Worm (Caenorhabditis elegans) whole organism, L1 larva: ENCODE data around the gene sahd-1.

Experiments
- C04F5.9 ChIP-seq: sonication (generic microtip); optimal IDR thresholded peaks from 2 replicates; lab custom pipeline; 2016; ENCODE audit warnings: missing genetic modification characterization, missing compliant biosample characterization
- alr-1 ChIP-seq: fragments of 200-800 bp; sonication (Bioruptor generic); optimal IDR thresholded peaks from 2 replicates; lab custom pipeline; 2018; ENCODE audit warnings: borderline replicate concordance, mild to moderate bottlenecking, missing genetic modification characterization, missing compliant biosample characterization
- aly-2 ChIP-seq: fragments of 150-350 bp; optimal IDR thresholded peaks from 2 replicates; lab custom pipeline; 2014; ENCODE audit warnings: missing biosample characterization, missing genetic modification characterization
- blmp-1 ChIP-seq: fragments of 150-350 bp; optimal IDR thresholded peaks from 2 replicates; lab custom pipeline; 2014; ENCODE audit warnings: missing biosample characterization, missing genetic modification characterization
- ceh-90 ChIP-seq: sonication (generic microtip); optimal IDR thresholded peaks from 2 replicates; lab custom pipeline; 2016; ENCODE audit warnings: missing genetic modification characterization, missing compliant biosample characterization
- ces-1 ChIP-seq: fragments of 150-350 bp; optimal IDR thresholded peaks from 2 replicates; lab custom pipeline; 2014; ENCODE audit warnings: missing biosample characterization, missing genetic modification reagents, missing genetic modification characterization
- dsc-1 ChIP-seq: sonication (generic microtip); optimal IDR thresholded peaks from 2 replicates; lab custom pipeline; 2016; ENCODE audit warnings: mild to moderate bottlenecking, missing genetic modification characterization, missing compliant biosample characterization
- efl-1 ChIP-seq, 4 experiments: fragments of 150-350 bp; optimal IDR thresholded peaks in 3 of 4; peaks in 1 of 4; 1 replicate in 1 of 4; 2 replicates in 3 of 4; lab custom pipeline; 2014; ENCODE audit warnings: missing biosample characterization in 2 of 4, missing genetic modification characterization in 2 of 4, missing genetic modification reagents in 2 of 4
- egl-13 ChIP-seq: sonication (generic microtip); optimal IDR thresholded peaks from 2 replicates; lab custom pipeline; 2016; ENCODE audit warnings: missing genotype, missing genetic modification reagents, missing genetic modification characterization, missing compliant biosample characterization
- elt-2 ChIP-seq: sonication (generic microtip); optimal IDR thresholded peaks from 2 replicates; lab custom pipeline; 2016; ENCODE audit warnings: missing genetic modification characterization, mild to moderate bottlenecking, inconsistent platforms, missing compliant biosample characterization, missing genetic modification reagents
- ets-5 ChIP-seq: fragments of 200-800 bp; sonication (Bioruptor generic); IDR thresholded peaks from 2 replicates; pipeline ENCODE4 v1.3.6; 2022; ENCODE audit warnings: missing genetic modification characterization, missing compliant biosample characterization
- fkh-10 ChIP-seq: sonication (generic microtip); optimal IDR thresholded peaks from 2 replicates; lab custom pipeline; 2017; ENCODE audit warnings: missing biosample characterization, missing genetic modification reagents, missing genetic modification characterization
- fos-1 ChIP-seq: fragments of 150-350 bp; optimal IDR thresholded peaks from 2 replicates; lab custom pipeline; 2014; ENCODE audit warnings: missing biosample characterization, missing genetic modification characterization
- grh-1 ChIP-seq: fragments of 200-800 bp; sonication (Bioruptor generic); IDR thresholded peaks from 2 replicates; pipeline ENCODE4 v1.3.6; 2022; ENCODE audit warnings: missing genetic modification reagents, missing genetic modification characterization, missing compliant biosample characterization
- isw-1 ChIP-seq: fragments of 200-800 bp; sonication (Bioruptor generic); IDR thresholded peaks from 2 replicates; pipeline ENCODE4 v1.3.6; 2022; ENCODE audit warnings: missing genetic modification characterization, missing compliant biosample characterization
- jun-1 ChIP-seq: fragments of 150-350 bp; optimal IDR thresholded peaks from 2 replicates; lab custom pipeline; 2014; ENCODE audit warnings: missing biosample characterization, missing genetic modification reagents, missing genetic modification characterization
- lin-14 ChIP-seq: fragments of 200-800 bp; sonication (Bioruptor generic); optimal IDR thresholded peaks from 2 replicates; lab custom pipeline; 2018; ENCODE audit warnings: mild to moderate bottlenecking, missing genetic modification characterization, moderate library complexity, missing compliant biosample characterization
- lin-35 ChIP-seq, 2 experiments: fragments of 150-350 bp; optimal IDR thresholded peaks; 2 replicates each; lab custom pipeline; 2014; ENCODE audit warnings: missing biosample characterization in 2 of 2, missing genetic modification characterization in 2 of 2, missing genetic modification reagents in 2 of 2
- lin-39 ChIP-seq: fragments of 150-350 bp; optimal IDR thresholded peaks from 2 replicates; lab custom pipeline; 2014; ENCODE audit warnings: missing biosample characterization, missing genetic modification reagents, missing genetic modification characterization
- lir-3 ChIP-seq: sonication (generic microtip); optimal IDR thresholded peaks from 2 replicates; lab custom pipeline; 2016; ENCODE audit warnings: mild to moderate bottlenecking, missing genetic modification characterization, moderate library complexity, missing compliant biosample characterization; ENCODE audit not compliant: poor library complexity
- mab-9 ChIP-seq: fragments of 200-800 bp; sonication (Bioruptor generic); IDR thresholded peaks from 2 replicates; pipeline ENCODE4 v1.3.6; 2022; ENCODE audit warnings: missing genetic modification reagents, missing genetic modification characterization, missing compliant biosample characterization
- mdl-1 ChIP-seq, 2 experiments: fragments of 150-350 bp; optimal IDR thresholded peaks; 2 replicates each; lab custom pipeline; 2014 to 2017; ENCODE audit warnings: missing biosample characterization in 2 of 2, missing genetic modification characterization in 2 of 2, inconsistent platforms in 1 of 2
- mep-1 ChIP-seq: fragments of 150-350 bp; optimal IDR thresholded peaks from 2 replicates; lab custom pipeline; 2014; ENCODE audit warnings: missing biosample characterization, missing genetic modification characterization
- nhr-12 ChIP-seq: sonication (generic microtip); optimal IDR thresholded peaks from 2 replicates; lab custom pipeline; 2017; ENCODE audit warnings: missing biosample characterization, missing genetic modification characterization
- nhr-19 ChIP-seq: fragments of 200-800 bp; sonication (Bioruptor generic); conservative IDR thresholded peaks from 2 replicates; pipeline ENCODE4 v1.3.6; 2022; ENCODE audit warnings: missing genetic modification characterization, missing compliant biosample characterization
- nhr-20 ChIP-seq: sonication (generic microtip); optimal IDR thresholded peaks from 2 replicates; lab custom pipeline; 2016; ENCODE audit warnings: mild to moderate bottlenecking, missing genetic modification characterization, missing compliant biosample characterization
- nhr-47 ChIP-seq: sonication (generic microtip); optimal IDR thresholded peaks from 2 replicates; lab custom pipeline; 2016; ENCODE audit warnings: mild to moderate bottlenecking, missing genetic modification characterization, moderate library complexity, missing compliant biosample characterization
- nhr-76 ChIP-seq: sonication (generic microtip); optimal IDR thresholded peaks from 2 replicates; lab custom pipeline; 2017; ENCODE audit warnings: missing biosample characterization, missing genetic modification characterization
- nhr-77 ChIP-seq: fragments of 150-350 bp; optimal IDR thresholded peaks from 2 replicates; lab custom pipeline; 2014; ENCODE audit warnings: missing biosample characterization, missing genetic modification characterization
- nhr-84 ChIP-seq: sonication (generic microtip); optimal IDR thresholded peaks from 2 replicates; lab custom pipeline; 2017; ENCODE audit warnings: missing biosample characterization, missing genetic modification characterization
- pax-3 ChIP-seq: fragments of 200-800 bp; sonication (Bioruptor generic); optimal IDR thresholded peaks from 2 replicates; lab custom pipeline; 2018; ENCODE audit warnings: mild to moderate bottlenecking, missing genetic modification characterization, moderate library complexity, missing compliant biosample characterization
- pqm-1 ChIP-seq: sonication (generic microtip); optimal IDR thresholded peaks from 3 replicates; lab custom pipeline; 2017; ENCODE audit warnings: missing biosample characterization, missing genetic modification characterization
- rnt-1 ChIP-seq: sonication (generic microtip); optimal IDR thresholded peaks from 2 replicates; lab custom pipeline; 2016; ENCODE audit warnings: mild to moderate bottlenecking, missing genetic modification characterization, moderate library complexity, missing compliant biosample characterization
- snu-23 ChIP-seq: sonication (generic microtip); optimal IDR thresholded peaks from 2 replicates; lab custom pipeline; 2016; ENCODE audit warnings: missing genetic modification characterization, missing compliant biosample characterization
- sox-4 ChIP-seq: sonication (generic microtip); optimal IDR thresholded peaks from 2 replicates; lab custom pipeline; 2016; ENCODE audit warnings: missing genetic modification characterization, missing compliant biosample characterization
- sptf-1 ChIP-seq: fragments of 150-350 bp; optimal IDR thresholded peaks from 2 replicates; lab custom pipeline; 2014; ENCODE audit warnings: missing biosample characterization, missing genetic modification characterization
- swsn-7 ChIP-seq: sonication (generic microtip); optimal IDR thresholded peaks from 2 replicates; lab custom pipeline; 2016; ENCODE audit warnings: missing genetic modification characterization, missing compliant biosample characterization
- tlp-1 ChIP-seq: fragments of 150-350 bp; optimal IDR thresholded peaks from 2 replicates; lab custom pipeline; 2014; ENCODE audit warnings: missing biosample characterization, missing genetic modification characterization
- unc-130 ChIP-seq: fragments of 150-350 bp; optimal IDR thresholded peaks from 2 replicates; lab custom pipeline; 2017; ENCODE audit warnings: missing biosample characterization, missing genetic modification characterization, inconsistent platforms
- unc-30 ChIP-seq: sonication (generic microtip); optimal IDR thresholded peaks from 2 replicates; lab custom pipeline; 2017; ENCODE audit warnings: missing biosample characterization, missing genetic modification characterization
- unc-86 ChIP-seq: sonication (generic microtip); optimal IDR thresholded peaks from 2 replicates; lab custom pipeline; 2016; ENCODE audit warnings: missing genetic modification characterization, missing compliant biosample characterization
- ztf-11 ChIP-seq, 2 experiments: sonication (generic microtip); optimal IDR thresholded peaks; 2 replicates each; lab custom pipeline; 2016 to 2017; ENCODE audit warnings: missing genetic modification characterization in 2 of 2, missing biosample characterization in 1 of 2, missing compliant biosample characterization in 1 of 2

sahd-1 gene

ce11 chrII:5518055-5518454 is 3.3 kb upstream of the sahd-1 start:
- TF ChIP-seq alr-1 (tag; lab: Kevin White, UChicago) (no peak), jun-1 (tag; lab: Kevin White, UChicago) (no peak), sox-4 (tag; lab: Kevin White, UChicago) (no peak), lir-3 (tag; lab: Kevin White, UChicago) (no peak), rnt-1 (tag; lab: Kevin White, UChicago) (no peak), dsc-1 (tag; lab: Kevin White, UChicago) (no peak), unc-130 (tag; lab: Kevin White, UChicago) (no peak), lin-35 (GFP tag; optimal IDR thresholded peaks at IDR 0.05; lab: Kevin White, UChicago) (no peak), grh-1 (no peak), elt-2 (tag; lab: Kevin White, UChicago) (no peak), ets-5 (GFP tag; lab: Robert Waterston, UW) (no peak), snu-23 (GFP tag; lab: Kevin White, UChicago) (no peak), tlp-1 (tag; lab: Kevin White, UChicago) (no peak), nhr-12 (tag; lab: Kevin White, UChicago) (no peak), nhr-20 (tag; lab: Kevin White, UChicago) (no peak), isw-1 (GFP tag; lab: Robert Waterston, UW) (no peak)

- no peak for TF ChIP-seq fos-1 (tag; lab: Kevin White, UChicago)
- no peak for TF ChIP-seq C04F5.9 (tag; lab: Kevin White, UChicago)
- TF ChIP-seq ceh-90 (tag; lab: Kevin White, UChicago): no peak
- TF ChIP-seq lin-39 (tag; lab: Kevin White, UChicago): no peak
- TF ChIP-seq pax-3 (tag; lab: Kevin White, UChicago): no peak
- TF ChIP-seq mdl-1 (tag; optimal IDR thresholded peaks at IDR 0.05; lab: Kevin White, UChicago): no peak
- no peak for TF ChIP-seq lir-3 (tag; lab: Kevin White, UChicago)
- TF ChIP-seq fkh-10 (GFP tag; lab: Kevin White, UChicago): no peak
- no peak for TF ChIP-seq ces-1 (GFP tag; lab: Kevin White, UChicago)
- TF ChIP-seq mab-9: no peak
- no peak for TF ChIP-seq unc-30 (tag; lab: Kevin White, UChicago)
- TF ChIP-seq egl-13: no peak
- TF ChIP-seq nhr-19 (GFP tag; lab: Robert Waterston, UW): no peak
- no peak for TF ChIP-seq mep-1 (tag; lab: Kevin White, UChicago)
- TF ChIP-seq sptf-1 (tag; lab: Kevin White, UChicago): no peak
- no peak for TF ChIP-seq nhr-12 (tag; lab: Kevin White, UChicago)
- TF ChIP-seq unc-86: no peak
- TF ChIP-seq aly-2 (tag; lab: Kevin White, UChicago): no peak
- TF ChIP-seq nhr-77 (tag; lab: Kevin White, UChicago): no peak
- TF ChIP-seq swsn-7 (tag; lab: Kevin White, UChicago): no peak
Measured at ce11 chrII:5517643-5518042, 2.9 kb upstream of the sahd-1 start, which contains the start of gene ZK177.9. TSS of gene ZK177.9 (minus strand) at chrII:5517743.

- TF ChIP-seq elt-2 (tag; lab: Kevin White, UChicago) (peak; percentile 34), efl-1 (optimal IDR thresholded peaks at IDR 0.05; lab: Kevin White, UChicago) (no peak), efl-1 (GFP tag; optimal IDR thresholded peaks at IDR 0.05 in 1 of 2; lab: Kevin White, UChicago) (peak in 1 of 2 experiments; percentile 47), swsn-7 (tag; lab: Kevin White, UChicago) (no peak)
Measured at ce11 chrII:5515542-5515941, 797 bp upstream of the sahd-1 start, which contains the start of gene ZK177.3. TSS of gene ZK177.3 (plus strand) at chrII:5515842.

ce11 chrII:5512473-5513097 is 2.2 kb downstream of the sahd-1 start:
- TF ChIP-seq lin-14 (GFP tag; lab: Kevin White, UChicago) (no peak), lin-35 (GFP tag; optimal IDR thresholded peaks at IDR 0.05; lab: Kevin White, UChicago) (peak in 1 of 2 experiments; percentile 35), ets-5 (GFP tag; lab: Robert Waterston, UW) (no peak), nhr-84 (tag; lab: Kevin White, UChicago) (no peak), nhr-20 (tag; lab: Kevin White, UChicago) (no peak), ztf-11 (tag; optimal IDR thresholded peaks at IDR 0.05; lab: Kevin White, UChicago) (no peak), nhr-47 (tag; lab: Kevin White, UChicago) (no peak), efl-1 (optimal IDR thresholded peaks at IDR 0.05; lab: Kevin White, UChicago) (no peak), efl-1 (GFP tag; optimal IDR thresholded peaks at IDR 0.05 in 1 of 2; lab: Kevin White, UChicago) (peak in 1 of 2 experiments; percentile 74), nhr-19 (GFP tag; lab: Robert Waterston, UW) (no peak), blmp-1 (no peak), mab-9 (no peak), mep-1 (tag; lab: Kevin White, UChicago) (no peak), nhr-76 (tag; lab: Kevin White, UChicago) (no peak), unc-86 (no peak), pqm-1 (tag; lab: Kevin White, UChicago) (peak; percentile 19), elt-2 (tag; lab: Kevin White, UChicago) (peak; percentile 99)
- TF ChIP-seq, all 84 proteins: peak for 4
